Worm (Caenorhabditis elegans): Measurements from ENCODE around the gene dop-2.

ce11 chrV:9571673-9572072, 36.7 kb upstream of the dop-2 start:
- TF ChIP-seq ama-1 (optimal IDR thresholded peaks at IDR 0.05): no peak
- TF ChIP-seq lin-39 (tag; optimal IDR thresholded peaks at IDR 0.05): no peak
- no peak for TF ChIP-seq nhr-237 (tag; optimal IDR thresholded peaks at IDR 0.05)
- TF ChIP-seq lsy-2 (tag; optimal IDR thresholded peaks at IDR 0.05): no peak
- no peak for TF ChIP-seq elt-3 (tag; optimal IDR thresholded peaks at IDR 0.05)
- TF ChIP-seq nhr-77 (tag; optimal IDR thresholded peaks at IDR 0.05): no peak
- no peak for TF ChIP-seq F13H6.1 (tag; optimal IDR thresholded peaks at IDR 0.05)
- TF ChIP-seq nhr-23 (tag; optimal IDR thresholded peaks at IDR 0.05): no peak
- TF ChIP-seq ZK546.5 (tag; optimal IDR thresholded peaks at IDR 0.05): no peak
- no peak for TF ChIP-seq dmd-4 (tag; optimal IDR thresholded peaks at IDR 0.05)
- no peak for TF ChIP-seq zag-1 (tag; optimal IDR thresholded peaks at IDR 0.05)
- no peak for TF ChIP-seq aly-2 (tag; optimal IDR thresholded peaks at IDR 0.05)
- TF ChIP-seq unc-55 (GFP tag; optimal IDR thresholded peaks at IDR 0.05): no peak

Measured in whole organism, L2 larva.